Fruit fly (Drosophila melanogaster) whole organism, embryonic: ENCODE measurements around the gene CG18557.
A peak's percentile ranks its signal among the peaks of the same experiment; 100 is the strongest.

Source experiments
- Atf-2 ChIP-seq: fragments of 200-800 bp; sonication (Bioruptor generic); optimal IDR thresholded peaks from 2 replicates; lab custom pipeline; 2016; ENCODE audit warnings: missing biosample characterization, missing genetic modification characterization
- CG10543 ChIP-seq: fragments of 200-800 bp; sonication (Bioruptor generic); optimal IDR thresholded peaks from 3 replicates; lab custom pipeline; 2017; ENCODE audit warnings: missing biosample characterization, mild to moderate bottlenecking, missing genetic modification characterization, moderate library complexity
- CG11085 ChIP-seq: fragments of 200-800 bp; sonication (Bioruptor generic); IDR thresholded peaks from 2 replicates; pipeline ENCODE4 v1.3.6; 2022; ENCODE audit warnings: missing biosample characterization, missing genetic modification characterization
- CG11504 ChIP-seq: fragments of 200-800 bp; sonication (Bioruptor generic); optimal IDR thresholded peaks from 3 replicates; lab custom pipeline; 2019; ENCODE audit warnings: missing biosample characterization, mild to moderate bottlenecking, missing genetic modification characterization, moderate library complexity
- CG11695 ChIP-seq: fragments of 200-800 bp; sonication (Bioruptor generic); IDR thresholded peaks from 3 replicates; pipeline ENCODE4 v1.3.6; 2022; ENCODE audit warnings: missing biosample characterization, missing genetic modification characterization
- CG13775 ChIP-seq: fragments of 200-800 bp; sonication (Bioruptor generic); optimal IDR thresholded peaks from 3 replicates; lab custom pipeline; 2017; ENCODE audit warnings: missing biosample characterization, mild to moderate bottlenecking, missing genetic modification characterization
- CG14667 ChIP-seq: fragments of 200-800 bp; sonication (Bioruptor generic); IDR thresholded peaks from 2 replicates; pipeline ENCODE4 v1.3.6; 2022; ENCODE audit warnings: missing biosample characterization, missing genetic modification characterization
- CG14710 ChIP-seq: fragments of 200-800 bp; sonication (Bioruptor generic); optimal IDR thresholded peaks from 3 replicates; lab custom pipeline; 2019; ENCODE audit warnings: missing biosample characterization, mild to moderate bottlenecking, missing genetic modification characterization, moderate library complexity
- CG18764 ChIP-seq: fragments of 200-800 bp; sonication (Bioruptor generic); optimal IDR thresholded peaks from 3 replicates; lab custom pipeline; 2016; ENCODE audit warnings: missing biosample characterization, missing genetic modification characterization
- CG2120 ChIP-seq: fragments of 200-800 bp; sonication (Bioruptor generic); optimal IDR thresholded peaks from 3 replicates; lab custom pipeline; 2016; ENCODE audit warnings: missing biosample characterization, missing genetic modification characterization
- CG2678 ChIP-seq: fragments of 200-800 bp; sonication (Bioruptor generic); optimal IDR thresholded peaks from 3 replicates; lab custom pipeline; 2019; ENCODE audit warnings: missing biosample characterization, mild to moderate bottlenecking, missing genetic modification characterization, moderate library complexity
- CG31365 ChIP-seq: fragments of 200-800 bp; sonication (Bioruptor generic); optimal IDR thresholded peaks from 2 replicates; lab custom pipeline; 2018; ENCODE audit warnings: missing biosample characterization, mild to moderate bottlenecking, missing genetic modification characterization
- CG9727 ChIP-seq: fragments of 200-800 bp; sonication (Bioruptor generic); optimal IDR thresholded peaks from 3 replicates; lab custom pipeline; 2017; ENCODE audit warnings: missing biosample characterization, mild to moderate bottlenecking, missing genetic modification characterization
- Deaf1 ChIP-seq: fragments of 200-800 bp; optimal IDR thresholded peaks from 3 replicates; lab custom pipeline; 2019; ENCODE audit warnings: missing biosample characterization, mild to moderate bottlenecking, missing genetic modification characterization, moderate library complexity
- E2f1 ChIP-seq: fragments of 200-800 bp; sonication (Bioruptor generic); IDR thresholded peaks from 2 replicates; pipeline ENCODE4 v1.3.6; 2022; ENCODE audit warnings: missing biosample characterization, missing genetic modification characterization
- H15 ChIP-seq: fragments of 200-800 bp; sonication (Bioruptor generic); IDR thresholded peaks from 3 replicates; pipeline ENCODE4 v1.3.6; 2022; ENCODE audit warnings: missing biosample characterization, missing genetic modification characterization
- H2.0 ChIP-seq: fragments of 200-800 bp; sonication (Bioruptor generic); IDR thresholded peaks from 2 replicates; pipeline ENCODE4 v1.3.6; 2022; ENCODE audit warnings: missing biosample characterization, missing genetic modification characterization
- Hand ChIP-seq: fragments of 200-800 bp; sonication (Bioruptor generic); optimal IDR thresholded peaks from 2 replicates; lab custom pipeline; 2017; ENCODE audit warnings: mild to moderate bottlenecking, missing biosample characterization, missing genetic modification reagents, missing genetic modification characterization
- HmgZ ChIP-seq: fragments of 200-800 bp; sonication (Bioruptor generic); optimal IDR thresholded peaks from 2 replicates; lab custom pipeline; 2018; ENCODE audit warnings: missing biosample characterization, mild to moderate bottlenecking, missing genetic modification characterization
- Med ChIP-seq: fragments of 200-800 bp; sonication (Bioruptor generic); peaks from one replicate; lab custom pipeline; 2016; ENCODE audit warnings: missing biosample characterization, missing genetic modification characterization, mild to moderate bottlenecking, inconsistent platforms, moderate library complexity
- Myb ChIP-seq: fragments of 200-800 bp; sonication (Bioruptor generic); optimal IDR thresholded peaks from 2 replicates; lab custom pipeline; 2016; ENCODE audit warnings: missing biosample characterization, missing genetic modification characterization
- Ravus ChIP-seq: fragments of 200-800 bp; sonication (Bioruptor generic); IDR thresholded peaks from 2 replicates; pipeline ENCODE4 v1.3.6; 2022; ENCODE audit warnings: missing biosample characterization, missing genetic modification characterization
- Stat92E ChIP-seq, 3 experiments: fragments of >200 bp in 2 of 3; fragments of 200-800 bp in 1 of 3; sonication (Bioruptor generic) in 1 of 3; optimal IDR thresholded peaks; 2 replicates each; lab custom pipeline; 2017 to 2019; ENCODE audit warnings: missing biosample characterization in 3 of 3, missing genetic modification characterization in 3 of 3, mild to moderate bottlenecking in 1 of 3, moderate library complexity in 1 of 3
- Usf ChIP-seq: fragments of 200-800 bp; sonication (Bioruptor generic); optimal IDR thresholded peaks from 2 replicates; lab custom pipeline; 2017; ENCODE audit warnings: missing genotype, missing biosample characterization, missing genetic modification characterization
- ab ChIP-seq: fragments of 200-800 bp; sonication (Bioruptor generic); optimal IDR thresholded peaks from 2 replicates; lab custom pipeline; 2016; ENCODE audit warnings: missing biosample characterization, missing genetic modification characterization
- ato ChIP-seq: fragments of 200-800 bp; sonication (Bioruptor generic); IDR thresholded peaks from 2 replicates; pipeline ENCODE4 v1.3.6; 2022; ENCODE audit warnings: missing biosample characterization, missing genetic modification characterization; ENCODE audit not compliant: partially characterized antibody
- chinmo ChIP-seq: fragments of 200-800 bp; sonication (Bioruptor generic); IDR thresholded peaks from 4 replicates; pipeline ENCODE4 v1.3.6; 2022; ENCODE audit warnings: missing biosample characterization, missing genetic modification characterization; ENCODE audit not compliant: partially characterized antibody
- eve ChIP-seq, 2 experiments: fragments of >200 bp; optimal IDR thresholded peaks; 2 replicates each; lab custom pipeline; 2017; ENCODE audit warnings: missing biosample characterization in 2 of 2, missing genetic modification characterization in 2 of 2
- ftz-f1 ChIP-seq: fragments of 200-800 bp; sonication (Bioruptor generic); optimal IDR thresholded peaks from 2 replicates; lab custom pipeline; 2016; ENCODE audit warnings: missing biosample characterization, missing genetic modification characterization
- gfzf ChIP-seq: fragments of 200-800 bp; sonication (Bioruptor generic); optimal IDR thresholded peaks from 2 replicates; lab custom pipeline; 2016; ENCODE audit warnings: missing biosample characterization, mild to moderate bottlenecking, missing genetic modification characterization, moderate library complexity
- gt ChIP-seq: fragments of 200-800 bp; sonication (Bioruptor generic); IDR thresholded peaks from 2 replicates; pipeline ENCODE4 v1.3.6; 2022; ENCODE audit warnings: missing biosample characterization, missing genetic modification characterization
- insv ChIP-seq, 2 experiments: fragments of 200-800 bp; sonication (Bioruptor generic); optimal IDR thresholded peaks; 3 replicates each; lab custom pipeline; 2016 to 2018; ENCODE audit warnings: missing biosample characterization in 2 of 2, missing genetic modification characterization in 2 of 2
- kni ChIP-seq: fragments of 200-800 bp; sonication (Bioruptor generic); optimal IDR thresholded peaks from 3 replicates; lab custom pipeline; 2017; ENCODE audit warnings: mild to moderate bottlenecking, missing biosample characterization, missing genetic modification reagents, missing genetic modification characterization
- pho ChIP-seq: fragments of 200-800 bp; sonication (Bioruptor generic); optimal IDR thresholded peaks from 2 replicates; lab custom pipeline; 2016; ENCODE audit warnings: missing biosample characterization, missing genetic modification characterization
- ranshi ChIP-seq: fragments of 200-800 bp; sonication (Bioruptor generic); IDR thresholded peaks from 2 replicates; pipeline ENCODE4 v1.3.6; 2022; ENCODE audit warnings: missing biosample characterization, missing genetic modification characterization
- row ChIP-seq: fragments of 200-800 bp; sonication (Bioruptor generic); IDR thresholded peaks from 3 replicates; pipeline ENCODE4 v1.3.6; 2022; ENCODE audit warnings: missing biosample characterization, missing genetic modification characterization
- sd ChIP-seq: fragments of 200-800 bp; sonication (Bioruptor generic); optimal IDR thresholded peaks from 3 replicates; lab custom pipeline; 2018; ENCODE audit warnings: missing biosample characterization, mild to moderate bottlenecking, missing genetic modification characterization, moderate library complexity
- sim ChIP-seq: fragments of 200-800 bp; sonication (Bioruptor generic); IDR thresholded peaks from 2 replicates; pipeline ENCODE4 v1.3.6; 2022; ENCODE audit warnings: missing biosample characterization, missing genetic modification characterization
- sqz ChIP-seq: fragments of 200-800 bp; sonication (Bioruptor generic); optimal IDR thresholded peaks from 3 replicates; lab custom pipeline; 2018; ENCODE audit warnings: missing biosample characterization, mild to moderate bottlenecking, missing genetic modification characterization
- tap ChIP-seq: fragments of 200-800 bp; optimal IDR thresholded peaks from 3 replicates; lab custom pipeline; 2019; ENCODE audit warnings: missing biosample characterization, mild to moderate bottlenecking, missing genetic modification characterization, moderate library complexity
- unc-4 ChIP-seq: fragments of 200-800 bp; sonication (Bioruptor generic); IDR thresholded peaks from 2 replicates; pipeline ENCODE4 v1.3.6; 2022; ENCODE audit warnings: missing biosample characterization, missing genetic modification characterization; ENCODE audit not compliant: partially characterized antibody
- vvl ChIP-seq: fragments of 200-800 bp; sonication (Bioruptor generic); IDR thresholded peaks from 2 replicates; pipeline ENCODE4 v1.3.6; 2022; ENCODE audit warnings: missing biosample characterization, missing genetic modification characterization
- z ChIP-seq: fragments of 200-800 bp; sonication (Bioruptor generic); IDR thresholded peaks from 3 replicates; pipeline ENCODE4 v1.3.6; 2022; ENCODE audit warnings: missing biosample characterization, missing genetic modification characterization

Gene CG18557

DNA sequence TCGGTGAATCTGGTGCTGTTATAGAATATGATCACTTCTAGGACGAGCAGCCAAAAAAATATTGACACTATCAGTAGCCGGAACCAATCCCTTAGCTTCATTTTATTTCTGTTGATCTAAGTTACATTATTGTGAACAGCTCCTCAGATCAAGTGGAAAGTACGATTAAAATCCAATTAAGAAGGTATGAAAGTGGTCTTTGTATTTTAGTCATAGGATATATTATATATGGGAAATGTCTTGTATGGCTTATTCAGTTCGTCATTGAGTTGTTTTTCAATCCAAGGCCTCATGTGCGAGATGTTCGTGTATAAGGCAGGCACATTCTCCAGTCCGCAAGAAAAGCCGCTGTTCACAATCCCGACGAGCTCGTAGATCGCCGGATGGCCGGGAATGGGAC, 1.1 kb downstream of the CG18557 start, which contains the start of gene CG18558:
Gene CG18558 (minus strand): TSS at position 101 of the 400 bp plus-strand sequence.
- TF ChIP-seq pho (no peak), CG13775 (no peak), H15 (GFP tag; lab: Robert Waterston, UW) (no peak), sd (tag; lab: Kevin White, UChicago) (no peak), CG2678 (tag; lab: Kevin White, UChicago) (no peak), H2.0 (GFP tag; lab: Robert Waterston, UW) (no peak), Hand (GFP tag; lab: Kevin White, UChicago) (no peak), Deaf1 (tag; lab: Kevin White, UChicago) (no peak), Myb (GFP tag; lab: Kevin White, UChicago) (no peak), CG31365 (no peak), ftz-f1 (GFP tag; lab: Kevin White, UChicago) (no peak)
- TF ChIP-seq, all 482 proteins: peak for 0

DNA sequence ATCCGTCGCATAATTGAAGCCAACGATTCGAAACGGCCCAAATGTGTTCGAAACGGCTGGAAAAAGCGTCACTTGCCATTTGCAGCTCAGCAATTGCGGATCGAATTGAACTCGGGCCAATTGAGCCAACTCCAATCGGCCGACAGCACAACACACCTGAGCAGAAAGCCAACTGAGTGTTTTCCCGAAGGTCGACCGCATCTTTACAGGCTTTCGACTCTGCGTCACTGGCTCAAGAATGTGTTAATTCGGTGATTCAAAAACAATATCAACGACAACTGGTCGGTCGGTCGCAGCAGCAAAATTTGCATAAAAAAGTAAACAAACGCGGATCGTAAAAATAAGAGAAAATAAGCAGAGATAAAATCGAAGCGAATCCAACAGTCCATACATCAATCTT, 5.2 kb downstream of the CG18557 start:
- TF ChIP-seq E2f1, result no peak
- TF ChIP-seq Stat92E (GFP tag; optimal IDR thresholded peaks at IDR 0.05; lab: Kevin White, UChicago), result no peak
- TF ChIP-seq sd (tag; lab: Kevin White, UChicago), result peak; percentile 93
- TF ChIP-seq vvl, result peak; percentile 60
- TF ChIP-seq ato (GFP tag; lab: Robert Waterston, UW), result no peak
- no peak for TF ChIP-seq sim (GFP tag; lab: Robert Waterston, UW)
- no peak for TF ChIP-seq CG2120 (GFP tag; lab: Kevin White, UChicago)
- TF ChIP-seq z, result peak; percentile 87
- no peak for TF ChIP-seq ab (GFP tag; lab: Kevin White, UChicago)
- TF ChIP-seq CG14710, result no peak
- TF ChIP-seq HmgZ, result no peak
- TF ChIP-seq Ravus (GFP tag; lab: Robert Waterston, UW), result no peak
- no peak for TF ChIP-seq gt
- no peak for TF ChIP-seq Atf-2 (GFP tag; lab: Kevin White, UChicago)
- TF ChIP-seq CG14667, result no peak
- TF ChIP-seq CG9727 (GFP tag; lab: Kevin White, UChicago), result no peak
- TF ChIP-seq insv (GFP tag; optimal IDR thresholded peaks at IDR 0.05; lab: Kevin White, UChicago), result no peak
- TF ChIP-seq Usf, result no peak
- TF ChIP-seq Med (GFP tag; lab: Kevin White, UChicago), result peak; percentile 28
- no peak for TF ChIP-seq CG11695
- TF ChIP-seq tap, result no peak
- no peak for TF ChIP-seq CG18764
- peak; percentile 81; the same call in 1 of the 4 replicates for TF ChIP-seq chinmo

DNA sequence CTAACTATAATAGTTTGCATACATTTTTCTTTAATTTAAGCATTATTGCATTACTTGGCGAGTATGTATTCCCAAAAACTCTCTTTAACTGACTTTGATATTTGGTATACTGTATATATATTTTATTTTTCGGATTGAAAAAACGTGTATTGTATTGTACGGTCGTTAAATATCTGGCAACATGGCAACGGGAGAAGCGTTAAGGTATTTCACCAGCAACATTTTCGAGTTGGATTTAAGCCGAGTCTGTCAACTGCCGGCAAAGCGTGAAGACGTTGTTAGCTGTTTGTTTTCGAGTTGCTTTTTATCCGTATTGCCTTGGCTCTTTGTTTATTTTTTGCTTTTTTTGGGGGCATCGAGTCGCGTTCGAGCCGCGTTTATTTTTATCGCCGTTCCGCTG, 5.7 kb downstream of the CG18557 start, which contains the start of gene CG2975:
Gene CG2975 (plus strand): TSS at position 275 of the 400 bp plus-strand sequence.
- TF ChIP-seq sqz (GFP tag; lab: Kevin White, UChicago) (peak; percentile 17), CG11085 (GFP tag; lab: Robert Waterston, UW) (no peak), CG11504 (tag; lab: Kevin White, UChicago) (peak; percentile 94), kni (GFP tag; lab: Kevin White, UChicago) (peak; percentile 33), CG10543 (GFP tag; lab: Kevin White, UChicago) (peak; percentile 56), ranshi (GFP tag; lab: Robert Waterston, UW) (0 out of 2 replicates have a peak, but pooled peaks have one; percentile 21), eve (GFP tag; optimal IDR thresholded peaks at IDR 0.05; lab: Kevin White, UChicago) (no peak), row (GFP tag; lab: Robert Waterston, UW) (0 out of 3 replicates have a peak, but pooled peaks have one; percentile 24), gfzf (GFP tag; lab: Kevin White, UChicago) (peak; percentile 31), unc-4 (GFP tag; lab: Robert Waterston, UW) (no peak)
